Worm (Caenorhabditis elegans) whole organism, L4/young adult: ENCODE measurements around the gene epn-1.

Experiments
- W03F9.2 ChIP-seq: fragments of 150-350 bp; optimal IDR thresholded peaks from 2 replicates; lab custom pipeline; 2014; ENCODE audit warnings: missing biosample characterization, missing genetic modification characterization
- dao-5 ChIP-seq: sonication (generic microtip); optimal IDR thresholded peaks from 2 replicates; lab custom pipeline; 2016; ENCODE audit warnings: missing genotype, missing genetic modification characterization, moderate library complexity, missing compliant biosample characterization
- him-1 ChIP-seq: sonication (generic microtip); optimal IDR thresholded peaks from 2 replicates; lab custom pipeline; 2016; ENCODE audit warnings: missing genotype, missing genetic modification reagents, missing genetic modification characterization, missing compliant biosample characterization

Gene epn-1

ce11 chrX:14770336-14770735 lies 48.0 kb downstream of the epn-1 start:
- TF ChIP-seq dao-5 (tag; lab: Kevin White, UChicago) (no peak), W03F9.2 (tag; lab: Kevin White, UChicago) (no peak), him-1 (tag; lab: Kevin White, UChicago) (no peak)

- TF ChIP-seq dao-5 (tag; lab: Kevin White, UChicago) (no peak), him-1 (tag; lab: Kevin White, UChicago) (no peak), W03F9.2 (tag; lab: Kevin White, UChicago) (no peak)
Measured at ce11 chrX:14768989-14769388, 49.3 kb downstream of the epn-1 start.

- TF ChIP-seq him-1 (tag; lab: Kevin White, UChicago), result no peak
- no peak for TF ChIP-seq W03F9.2 (tag; lab: Kevin White, UChicago)
Measured at ce11 chrX:14767813-14768212, 50.5 kb downstream of the epn-1 start.
